Worm (Caenorhabditis elegans) whole organism, late embryonic: ENCODE measurements around the gene C48B4.10.

Experiments
- ceh-48 ChIP-seq: sonication (generic microtip); optimal IDR thresholded peaks from 2 replicates; lab custom pipeline; 2016; ENCODE audit warnings: missing genetic modification characterization, inconsistent platforms, missing compliant biosample characterization
- dmd-4 ChIP-seq: sonication (generic microtip); optimal IDR thresholded peaks from 2 replicates; lab custom pipeline; 2016; ENCODE audit warnings: borderline replicate concordance, missing genetic modification characterization, missing compliant biosample characterization
- elt-2 ChIP-seq: sonication (generic microtip); optimal IDR thresholded peaks from 2 replicates; lab custom pipeline; 2016; ENCODE audit warnings: missing genetic modification reagents, missing genetic modification characterization, missing compliant biosample characterization
- gmeb-2 ChIP-seq: sonication (generic microtip); optimal IDR thresholded peaks from 2 replicates; lab custom pipeline; 2016; ENCODE audit warnings: missing genetic modification characterization, inconsistent platforms, missing compliant biosample characterization
- hlh-15 ChIP-seq: sonication (generic microtip); optimal IDR thresholded peaks from 2 replicates; lab custom pipeline; 2016; ENCODE audit warnings: missing genetic modification characterization, missing compliant biosample characterization
- hlh-8 ChIP-seq: sonication (generic microtip); optimal IDR thresholded peaks from 2 replicates; lab custom pipeline; 2016; ENCODE audit warnings: missing genotype, missing genetic modification characterization, missing compliant biosample characterization
- mec-3 ChIP-seq: sonication (generic microtip); optimal IDR thresholded peaks from 2 replicates; lab custom pipeline; 2016; ENCODE audit warnings: borderline replicate concordance, missing genetic modification characterization, missing compliant biosample characterization
- nhr-232 ChIP-seq: sonication (generic microtip); optimal IDR thresholded peaks from 2 replicates; lab custom pipeline; 2016; ENCODE audit warnings: missing genetic modification characterization, missing compliant biosample characterization
- syd-9 ChIP-seq: sonication (generic microtip); optimal IDR thresholded peaks from 2 replicates; lab custom pipeline; 2016; ENCODE audit warnings: mild to moderate bottlenecking, missing genetic modification characterization, moderate library complexity, missing compliant biosample characterization
- unc-3 ChIP-seq, 2 experiments: fragments of 200-800 bp in 1 of 2; sonication (Bioruptor generic) in 1 of 2; sonication (generic microtip) in 1 of 2; conservative IDR thresholded peaks in 1 of 2; optimal IDR thresholded peaks in 1 of 2; 2 replicates each; pipeline versions ENCODE4 v1.3.6 to Lab custom; 2016 to 2022; ENCODE audit warnings: missing compliant biosample characterization in 2 of 2, missing genetic modification characterization in 2 of 2, missing genetic modification reagents in 1 of 2
- ztf-16 ChIP-seq: sonication (generic microtip); optimal IDR thresholded peaks from 2 replicates; lab custom pipeline; 2017; ENCODE audit warnings: missing genetic modification characterization, missing compliant biosample characterization

- TF ChIP-seq ceh-48 (tag; lab: Kevin White, UChicago) = no peak
- TF ChIP-seq hlh-8 = no peak
- TF ChIP-seq mec-3 (tag; lab: Kevin White, UChicago) = no peak
- no peak for TF ChIP-seq gmeb-2 (tag; lab: Kevin White, UChicago)
- TF ChIP-seq elt-2 (tag; lab: Kevin White, UChicago) = no peak
- TF ChIP-seq hlh-15 = no peak
- TF ChIP-seq syd-9 = no peak
- TF ChIP-seq dmd-4 (tag; lab: Kevin White, UChicago) = no peak
- no peak for TF ChIP-seq nhr-232 (tag; lab: Kevin White, UChicago)
- TF ChIP-seq ztf-16 (tag; lab: Kevin White, UChicago) = no peak
- no peak for TF ChIP-seq unc-3 (GFP tag; conservative IDR thresholded peaks at IDR 0.05; lab: Robert Waterston, UW)
- TF ChIP-seq unc-3 (tag; optimal IDR thresholded peaks at IDR 0.05; lab: Kevin White, UChicago) = no peak
These were observed 27.8 kb upstream of the C48B4.10 start, which contains the start of gene acox-1.5 for ce11 chrIII:9592118-9592517.
